Fruit fly (Drosophila melanogaster) whole organism, embryonic: ENCODE results near the gene Dlip1.
A peak's percentile ranks its signal among the peaks of the same experiment; 100 is the strongest.

Experiments used
- Bdp1 ChIP-seq: fragments of 200-800 bp; sonication (Bioruptor generic); optimal IDR thresholded peaks from 3 replicates; lab custom pipeline; 2016; ENCODE audit warnings: missing biosample characterization, missing genetic modification characterization
- CG12155 ChIP-seq: fragments of 200-800 bp; sonication (Bioruptor generic); optimal IDR thresholded peaks from 3 replicates; lab custom pipeline; 2016; ENCODE audit warnings: missing biosample characterization, missing genetic modification characterization
- CG12219 ChIP-seq: fragments of 200-800 bp; sonication (Bioruptor generic); optimal IDR thresholded peaks from 3 replicates; lab custom pipeline; 2018; ENCODE audit warnings: missing biosample characterization, mild to moderate bottlenecking, missing genetic modification characterization
- CG12299 ChIP-seq: fragments of 200-800 bp; sonication (Bioruptor generic); optimal IDR thresholded peaks from 2 replicates; lab custom pipeline; 2018; ENCODE audit warnings: missing biosample characterization, mild to moderate bottlenecking, missing genetic modification characterization
- CG12744 ChIP-seq: fragments of 200-800 bp; sonication (Bioruptor generic); optimal IDR thresholded peaks from 2 replicates; lab custom pipeline; 2016; ENCODE audit warnings: missing biosample characterization, missing genetic modification characterization
- CG13287 ChIP-seq: fragments of 200-800 bp; sonication (Bioruptor generic); IDR thresholded peaks from 2 replicates; pipeline ENCODE4 v1.3.6; 2022; ENCODE audit warnings: missing biosample characterization, missing genetic modification characterization; ENCODE audit not compliant: partially characterized antibody
- CG14050 ChIP-seq: fragments of 200-800 bp; sonication (Bioruptor generic); IDR thresholded peaks from 3 replicates; pipeline ENCODE4 v1.3.6; 2022; ENCODE audit warnings: missing biosample characterization, missing genetic modification characterization
- CG16779 ChIP-seq: fragments of 200-800 bp; sonication (Bioruptor generic); IDR thresholded peaks from 2 replicates; pipeline ENCODE4 v1.3.6; 2022; ENCODE audit warnings: missing biosample characterization, missing genetic modification characterization
- CG16815 ChIP-seq: fragments of 200-800 bp; sonication (Bioruptor generic); optimal IDR thresholded peaks from 3 replicates; lab custom pipeline; 2017; ENCODE audit warnings: missing biosample characterization, mild to moderate bottlenecking, missing genetic modification characterization
- CG17328 ChIP-seq: fragments of 200-800 bp; sonication (Bioruptor generic); IDR thresholded peaks from 2 replicates; pipeline ENCODE4 v1.3.6; 2022; ENCODE audit warnings: missing biosample characterization, missing genetic modification characterization
- CG18764 ChIP-seq: fragments of 200-800 bp; sonication (Bioruptor generic); optimal IDR thresholded peaks from 3 replicates; lab custom pipeline; 2016; ENCODE audit warnings: missing biosample characterization, missing genetic modification characterization
- CG2875 ChIP-seq: fragments of 200-800 bp; sonication (Bioruptor generic); optimal IDR thresholded peaks from 2 replicates; lab custom pipeline; 2017; ENCODE audit warnings: missing biosample characterization, mild to moderate bottlenecking, missing genetic modification characterization, missing genetic modification reagents
- CG3847 ChIP-seq: fragments of 200-800 bp; sonication (Bioruptor generic); IDR thresholded peaks from 2 replicates; pipeline ENCODE4 v1.3.6; 2022; ENCODE audit warnings: missing biosample characterization, missing genetic modification characterization
- CG7556 ChIP-seq: fragments of 200-800 bp; sonication (Bioruptor generic); optimal IDR thresholded peaks from 2 replicates; lab custom pipeline; 2017; ENCODE audit warnings: missing biosample characterization, mild to moderate bottlenecking, missing genetic modification characterization
- CG7987 ChIP-seq: fragments of 200-800 bp; sonication (Bioruptor generic); optimal IDR thresholded peaks from 2 replicates; lab custom pipeline; 2018; ENCODE audit warnings: missing biosample characterization, mild to moderate bottlenecking, missing genetic modification characterization, moderate library complexity
- CG8290 ChIP-seq, 3 experiments: fragments of 200-800 bp; sonication (Bioruptor generic); optimal IDR thresholded peaks; 2 replicates each; lab custom pipeline; 2016 to 2019; ENCODE audit warnings: missing biosample characterization in 3 of 3, missing genetic modification characterization in 3 of 3, mild to moderate bottlenecking in 2 of 3, moderate library complexity in 1 of 3
- CG9797 ChIP-seq: fragments of 200-800 bp; sonication (Bioruptor generic); optimal IDR thresholded peaks from 3 replicates; lab custom pipeline; 2018; ENCODE audit warnings: missing biosample characterization, mild to moderate bottlenecking, missing genetic modification characterization
- Dref ChIP-seq: fragments of 200-800 bp; sonication (Bioruptor generic); IDR thresholded peaks from 2 replicates; pipeline ENCODE4 v1.3.6; 2022; ENCODE audit warnings: missing biosample characterization, missing genetic modification characterization
- HmgD ChIP-seq: fragments of 200-800 bp; sonication (Bioruptor generic); optimal IDR thresholded peaks from 3 replicates; lab custom pipeline; 2016; ENCODE audit warnings: missing biosample characterization, missing genetic modification characterization
- Hr51 ChIP-seq, 2 experiments: fragments of 200-800 bp; sonication (Bioruptor generic); optimal IDR thresholded peaks; 2 replicates in 1 of 2; 3 replicates in 1 of 2; lab custom pipeline; 2016 to 2018; ENCODE audit warnings: missing biosample characterization in 2 of 2, missing genetic modification characterization in 2 of 2, mild to moderate bottlenecking in 1 of 2, moderate library complexity in 1 of 2
- Med ChIP-seq: fragments of 200-800 bp; sonication (Bioruptor generic); peaks from one replicate; lab custom pipeline; 2016; ENCODE audit warnings: missing biosample characterization, missing genetic modification characterization, mild to moderate bottlenecking, inconsistent platforms, moderate library complexity
- Oaz ChIP-seq: fragments of 200-800 bp; sonication (Bioruptor generic); IDR thresholded peaks from 2 replicates; pipeline ENCODE4 v1.3.6; 2022; ENCODE audit warnings: missing biosample characterization, missing genetic modification characterization
- Sry-δ ChIP-seq: fragments of 200-800 bp; sonication (Bioruptor generic); optimal IDR thresholded peaks from 2 replicates; lab custom pipeline; 2016; ENCODE audit warnings: missing biosample characterization, missing genetic modification characterization
- TFAM ChIP-seq: fragments of 200-800 bp; sonication (Bioruptor generic); optimal IDR thresholded peaks from 2 replicates; lab custom pipeline; 2017; ENCODE audit warnings: missing biosample characterization, missing genetic modification characterization, inconsistent platforms
- ab ChIP-seq: fragments of 200-800 bp; sonication (Bioruptor generic); optimal IDR thresholded peaks from 2 replicates; lab custom pipeline; 2016; ENCODE audit warnings: missing biosample characterization, missing genetic modification characterization
- abd-A ChIP-seq: fragments of 200-800 bp; sonication (Bioruptor generic); optimal IDR thresholded peaks from 3 replicates; lab custom pipeline; 2019; ENCODE audit warnings: missing biosample characterization, mild to moderate bottlenecking, missing genetic modification characterization, moderate library complexity
- ara ChIP-seq: fragments of 200-800 bp; sonication (Bioruptor generic); IDR thresholded peaks from 2 replicates; pipeline ENCODE4 v1.3.6; 2022; ENCODE audit warnings: missing biosample characterization, missing genetic modification characterization
- disco-r ChIP-seq: fragments of 200-800 bp; sonication (Bioruptor generic); optimal IDR thresholded peaks from 2 replicates; lab custom pipeline; 2016; ENCODE audit warnings: missing biosample characterization, missing genetic modification characterization
- dpn ChIP-seq, 2 experiments: fragments of 200-800 bp; sonication (Bioruptor generic); optimal IDR thresholded peaks; 3 replicates each; lab custom pipeline; 2016; ENCODE audit warnings: missing biosample characterization in 2 of 2, missing genetic modification characterization in 2 of 2
- emc ChIP-seq: fragments of 200-800 bp; sonication (Bioruptor generic); optimal IDR thresholded peaks from 2 replicates; lab custom pipeline; 2016; ENCODE audit warnings: missing biosample characterization, missing genetic modification characterization
- eve ChIP-seq, 2 experiments: fragments of >200 bp; optimal IDR thresholded peaks; 2 replicates each; lab custom pipeline; 2017; ENCODE audit warnings: missing biosample characterization in 2 of 2, missing genetic modification characterization in 2 of 2
- fd102C ChIP-seq: fragments of 200-800 bp; sonication (Bioruptor generic); optimal IDR thresholded peaks from 2 replicates; lab custom pipeline; 2018; ENCODE audit warnings: missing biosample characterization, mild to moderate bottlenecking, missing genetic modification characterization, moderate library complexity
- fd96Cb ChIP-seq: fragments of 200-800 bp; sonication (Bioruptor generic); optimal IDR thresholded peaks from 2 replicates; lab custom pipeline; 2018; ENCODE audit warnings: missing biosample characterization, mild to moderate bottlenecking, missing genetic modification characterization, moderate library complexity
- fu2 ChIP-seq: fragments of 200-800 bp; sonication (Bioruptor generic); optimal IDR thresholded peaks from 2 replicates; lab custom pipeline; 2016; ENCODE audit warnings: missing biosample characterization, missing genetic modification characterization
- gcm ChIP-seq: fragments of 200-800 bp; sonication (Bioruptor generic); optimal IDR thresholded peaks from 2 replicates; lab custom pipeline; 2019; ENCODE audit warnings: missing biosample characterization, mild to moderate bottlenecking, missing genetic modification characterization, moderate library complexity
- gem ChIP-seq: fragments of 200-800 bp; sonication (Bioruptor generic); optimal IDR thresholded peaks from 2 replicates; lab custom pipeline; 2019; ENCODE audit warnings: missing biosample characterization, mild to moderate bottlenecking, missing genetic modification characterization, moderate library complexity
- gsb ChIP-seq: fragments of 200-800 bp; sonication (Bioruptor generic); IDR thresholded peaks from 2 replicates; pipeline ENCODE4 v1.3.6; 2022; ENCODE audit warnings: missing biosample characterization, missing genetic modification characterization
- h ChIP-seq: fragments of >200 bp; optimal IDR thresholded peaks from 2 replicates; lab custom pipeline; 2017
- jing ChIP-seq: fragments of 200-800 bp; sonication (Bioruptor generic); optimal IDR thresholded peaks from 2 replicates; lab custom pipeline; 2018; ENCODE audit warnings: missing biosample characterization, mild to moderate bottlenecking, missing genetic modification characterization
- luna ChIP-seq: fragments of 200-800 bp; sonication (Bioruptor generic); optimal IDR thresholded peaks from 2 replicates; lab custom pipeline; 2016; ENCODE audit warnings: missing biosample characterization, missing genetic modification characterization
- mam ChIP-seq: fragments of 200-800 bp; sonication (Bioruptor generic); optimal IDR thresholded peaks from 3 replicates; lab custom pipeline; 2016; ENCODE audit warnings: missing biosample characterization, missing genetic modification characterization
- onecut ChIP-seq: fragments of 200-800 bp; sonication (Bioruptor generic); IDR thresholded peaks from 2 replicates; pipeline ENCODE4 v1.3.6; 2022; ENCODE audit warnings: missing biosample characterization, missing genetic modification characterization
- pb ChIP-seq: fragments of 200-800 bp; sonication (Bioruptor generic); optimal IDR thresholded peaks from 3 replicates; lab custom pipeline; 2016; ENCODE audit warnings: missing biosample characterization, missing genetic modification characterization
- pita ChIP-seq: fragments of 200-800 bp; sonication (Bioruptor generic); optimal IDR thresholded peaks from 2 replicates; lab custom pipeline; 2017; ENCODE audit warnings: missing biosample characterization, mild to moderate bottlenecking, missing genetic modification characterization
- pnt ChIP-seq: fragments of 200-800 bp; sonication (Bioruptor generic); optimal IDR thresholded peaks from 3 replicates; lab custom pipeline; 2016; ENCODE audit warnings: missing biosample characterization, missing genetic modification characterization
- sc ChIP-seq, 3 experiments: fragments of >200 bp in 2 of 3; fragments of 200-800 bp in 1 of 3; sonication (Bioruptor generic) in 1 of 3; optimal IDR thresholded peaks; 2 replicates in 2 of 3; 3 replicates in 1 of 3; lab custom pipeline; 2017; ENCODE audit warnings: mild to moderate bottlenecking in 1 of 3, missing biosample characterization in 1 of 3, missing genetic modification characterization in 1 of 3, missing genetic modification reagents in 1 of 3
- slbo ChIP-seq: fragments of 200-800 bp; sonication (Bioruptor generic); IDR thresholded peaks from 2 replicates; pipeline ENCODE4 v1.3.6; 2022; ENCODE audit warnings: missing biosample characterization, missing genetic modification characterization
- trem ChIP-seq: fragments of 200-800 bp; optimal IDR thresholded peaks from 3 replicates; lab custom pipeline; 2019; ENCODE audit warnings: missing biosample characterization, mild to moderate bottlenecking, missing genetic modification characterization, moderate library complexity
- yki ChIP-seq: fragments of >200 bp; optimal IDR thresholded peaks from 3 replicates; lab custom pipeline; 2018
- zen ChIP-seq: fragments of 200-800 bp; sonication (Bioruptor generic); optimal IDR thresholded peaks from 3 replicates; lab custom pipeline; 2018; ENCODE audit warnings: missing biosample characterization, mild to moderate bottlenecking, missing genetic modification characterization, moderate library complexity
- zfh2 ChIP-seq: fragments of 200-800 bp; sonication (Bioruptor generic); optimal IDR thresholded peaks from 2 replicates; lab custom pipeline; 2016; ENCODE audit warnings: missing biosample characterization, missing genetic modification characterization

Dlip1 gene

DNA sequence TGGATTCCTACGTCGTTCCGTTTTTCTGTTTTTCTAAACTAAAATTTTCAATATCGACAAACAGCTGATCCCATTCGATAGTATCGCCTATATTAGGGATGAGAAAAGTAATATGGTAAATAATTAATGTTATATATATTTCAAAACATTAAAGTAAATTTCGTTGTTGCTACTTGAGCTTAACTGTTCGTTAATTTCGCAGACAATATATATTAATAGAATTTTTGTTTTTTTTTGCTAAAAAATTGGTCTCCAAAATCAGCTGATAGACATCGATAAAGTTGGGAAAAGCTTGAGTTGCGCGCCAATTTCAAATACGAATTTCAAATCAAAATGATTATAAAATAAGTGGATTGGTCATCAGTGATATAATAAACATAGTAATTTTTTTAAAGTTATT lies 37.9 kb downstream of the Dlip1 start, which contains the start of gene CG12118 (continued):
- peak; percentile 44 for TF ChIP-seq CG2875 (GFP tag; lab: Kevin White, UChicago)
- peak; percentile 69 for TF ChIP-seq zfh2 (GFP tag; lab: Kevin White, UChicago)
- TF ChIP-seq CG16779, result no peak
- TF ChIP-seq Oaz (GFP tag; lab: Robert Waterston, UW), result peak; percentile 48; the same call in 1 of the 2 replicates
- TF ChIP-seq CG7987 (GFP tag; lab: Kevin White, UChicago), result peak; percentile 44
- no peak for TF ChIP-seq yki (lab: Kevin White, UChicago)
- TF ChIP-seq Sry-δ, result peak; percentile 79
- TF ChIP-seq Hr51 (GFP tag; optimal IDR thresholded peaks at IDR 0.05; lab: Kevin White, UChicago), result peak; percentile 53 to 80
- TF ChIP-seq CG18764 (GFP tag; lab: Kevin White, UChicago), result peak; percentile 74
- TF ChIP-seq fu2, result no peak
- TF ChIP-seq HmgD (GFP tag; lab: Kevin White, UChicago), result no peak
- no peak for TF ChIP-seq fd102C
- peak; percentile 94 for TF ChIP-seq slbo (GFP tag; lab: Robert Waterston, UW)
- TF ChIP-seq trem (tag; lab: Kevin White, UChicago), result peak; percentile 73
- peak; percentile 55 for TF ChIP-seq CG16815 (GFP tag; lab: Kevin White, UChicago)
- peak; percentile 78 for TF ChIP-seq CG8290 (GFP tag; optimal IDR thresholded peaks at IDR 0.05; lab: Kevin White, UChicago)
- TF ChIP-seq CG8290 (tag; optimal IDR thresholded peaks at IDR 0.05; lab: Kevin White, UChicago), result peak; percentile 42 to 43
- peak; percentile 96 for TF ChIP-seq CG13287 (GFP tag; lab: Robert Waterston, UW)
- TF ChIP-seq pnt, result no peak
- TF ChIP-seq disco-r (GFP tag; lab: Kevin White, UChicago), result no peak
- no peak for TF ChIP-seq pb (GFP tag; lab: Kevin White, UChicago)
- TF ChIP-seq abd-A (tag; lab: Kevin White, UChicago), result no peak
- no peak for TF ChIP-seq ab
- TF ChIP-seq dpn (GFP tag; optimal IDR thresholded peaks at IDR 0.05; lab: Kevin White, UChicago), result peak; percentile 21 to 88
- TF ChIP-seq CG9797, result peak; percentile 2
- no peak for TF ChIP-seq TFAM (GFP tag; lab: Kevin White, UChicago)
- no peak for TF ChIP-seq h (lab: Kevin White, UChicago)
- peak; percentile 78 for TF ChIP-seq zen (tag; lab: Kevin White, UChicago)
- peak; percentile 67 for TF ChIP-seq fd96Cb (tag; lab: Kevin White, UChicago)
- peak; percentile 63 for TF ChIP-seq Dref (GFP tag; lab: Robert Waterston, UW)
- peak; percentile 61 for TF ChIP-seq Med (GFP tag; lab: Kevin White, UChicago)
- TF ChIP-seq CG12219, result no peak
- TF ChIP-seq emc, result no peak
- peak; percentile 64 for TF ChIP-seq gcm
- peak; percentile 86 for TF ChIP-seq CG17328 (GFP tag; lab: Robert Waterston, UW)
- peak; percentile 73 for TF ChIP-seq ara (GFP tag; lab: Robert Waterston, UW)
- TF ChIP-seq jing, result no peak
- no peak for TF ChIP-seq luna
- TF ChIP-seq eve (GFP tag; optimal IDR thresholded peaks at IDR 0.05; lab: Kevin White, UChicago), result no peak
- peak; percentile 55 for TF ChIP-seq mam
- TF ChIP-seq CG14050 (GFP tag; lab: Robert Waterston, UW), result peak; percentile 65
- peak; percentile 91 for TF ChIP-seq gem (tag; lab: Kevin White, UChicago)
- TF ChIP-seq CG12744 (GFP tag; lab: Kevin White, UChicago), result no peak
- TF ChIP-seq onecut (GFP tag; lab: Robert Waterston, UW), result peak; percentile 14; the same call in 1 of the 2 replicates
- TF ChIP-seq sc (optimal IDR thresholded peaks at IDR 0.05; lab: Kevin White, UChicago), result no peak
- peak; percentile 46 for TF ChIP-seq sc (GFP tag; optimal IDR thresholded peaks at IDR 0.05; lab: Kevin White, UChicago)
- peak; percentile 79 for TF ChIP-seq CG12155
- TF ChIP-seq Bdp1 (GFP tag; lab: Kevin White, UChicago), result peak; percentile 43
- peak; percentile 78 for TF ChIP-seq CG7556 (GFP tag; lab: Kevin White, UChicago)
- peak; percentile 51 for TF ChIP-seq CG12299 (tag; lab: Kevin White, UChicago)
- TF ChIP-seq CG3847, result peak; percentile 80
- TF ChIP-seq pita (GFP tag; lab: Kevin White, UChicago), result no peak
- peak; percentile 33; the same call in 1 of the 2 replicates for TF ChIP-seq gsb
